Fruit fly (Drosophila melanogaster) whole organism, prepupa: ENCODE data around the gene Hydr2.

Experiments used
- Blimp-1 ChIP-seq: fragments of 200-800 bp; sonication (Bioruptor generic); optimal IDR thresholded peaks from 3 replicates; lab custom pipeline; 2017; ENCODE audit warnings: missing biosample characterization, missing genetic modification characterization, mild to moderate bottlenecking, moderate library complexity, missing genetic modification reagents
- CG6808 ChIP-seq: fragments of 200-800 bp; sonication (Bioruptor generic); optimal IDR thresholded peaks from 3 replicates; lab custom pipeline; 2017; ENCODE audit warnings: missing biosample characterization, missing genetic modification characterization, mild to moderate bottlenecking, moderate library complexity, missing genetic modification reagents
- Sox102F ChIP-seq: fragments of 200-800 bp; sonication (Bioruptor generic); optimal IDR thresholded peaks from 2 replicates; lab custom pipeline; 2016; ENCODE audit warnings: missing biosample characterization, mild to moderate bottlenecking, missing genetic modification characterization
- Sox14 ChIP-seq: fragments of 200-800 bp; sonication (Bioruptor generic); optimal IDR thresholded peaks from 3 replicates; lab custom pipeline; 2016; ENCODE audit warnings: missing biosample characterization, missing genetic modification characterization
- Sox15 ChIP-seq: fragments of 200-800 bp; sonication (Bioruptor generic); optimal IDR thresholded peaks from 3 replicates; lab custom pipeline; 2016; ENCODE audit warnings: missing biosample characterization, missing genetic modification characterization
- salr ChIP-seq, 2 experiments: fragments of 200-800 bp; sonication (Bioruptor generic); optimal IDR thresholded peaks; 3 replicates each; lab custom pipeline; 2016 to 2018; ENCODE audit warnings: missing biosample characterization in 2 of 2, missing genetic modification characterization in 2 of 2, mild to moderate bottlenecking in 1 of 2
- spab ChIP-seq: fragments of 200-800 bp; sonication (Bioruptor generic); optimal IDR thresholded peaks from 2 replicates; lab custom pipeline; 2017; ENCODE audit warnings: missing biosample characterization, mild to moderate bottlenecking, missing genetic modification characterization, missing genetic modification reagents
- topi ChIP-seq: fragments of 200-800 bp; sonication (Bioruptor generic); optimal IDR thresholded peaks from 3 replicates; lab custom pipeline; 2016; ENCODE audit warnings: missing biosample characterization, missing genetic modification characterization

dm6 chr2L:3114132-3114531 lies 49.3 kb upstream of the Hydr2 start:
- no peak for TF ChIP-seq Sox14 (GFP tag; lab: Kevin White, UChicago)
- TF ChIP-seq topi (GFP tag; lab: Kevin White, UChicago), result no peak
- TF ChIP-seq Sox15 (GFP tag; lab: Kevin White, UChicago), result no peak
- no peak for TF ChIP-seq salr (GFP tag; optimal IDR thresholded peaks at IDR 0.05; lab: Kevin White, UChicago)
- no peak for TF ChIP-seq CG6808 (GFP tag; lab: Kevin White, UChicago)
- TF ChIP-seq Sox102F (GFP tag; lab: Kevin White, UChicago), result no peak
- TF ChIP-seq Blimp-1, result no peak
- no peak for TF ChIP-seq spab (GFP tag; lab: Kevin White, UChicago)
